Fruit fly (Drosophila melanogaster): Measurements from ENCODE around the gene TfIIB.
A peak's percentile ranks its signal among the peaks of the same experiment; 100 is the strongest.

Gene TfIIB

dm6 chr2L:10430802-10431476 lies at the start of gene TfIIB, which contains the start of gene Bug22 (continued):
- TF ChIP-seq CG13424 (tag; optimal IDR thresholded peaks at IDR 0.05) (peak; percentile 74), MTF-1 (GFP tag; optimal IDR thresholded peaks at IDR 0.05; ENCODE audit: borderline replicate concordance) (peak; percentile 19), kni (GFP tag; optimal IDR thresholded peaks at IDR 0.05) (no peak), mam (GFP tag; optimal IDR thresholded peaks at IDR 0.05) (peak; percentile 77), Mrtf (GFP tag; IDR thresholded peaks at IDR 0.05) (no peak; the same call in 2 of the 3 replicates), CG4730 (GFP tag; IDR thresholded peaks at IDR 0.05) (peak; percentile 32; the same call in 1 of the 2 replicates), CG7987 (GFP tag; optimal IDR thresholded peaks at IDR 0.05) (peak; percentile 25), CG8359 (GFP tag; optimal IDR thresholded peaks at IDR 0.05; ENCODE audit: borderline replicate concordance) (no peak), CG12942 (GFP tag; optimal IDR thresholded peaks at IDR 0.05) (peak; percentile 71), CG16779 (GFP tag; IDR thresholded peaks at IDR 0.05) (0 out of 2 replicates have a peak, but pooled peaks have one; percentile 12), ems (GFP tag; optimal IDR thresholded peaks at IDR 0.05) (peak; percentile 52), pum (GFP tag; optimal IDR thresholded peaks at IDR 0.05) (peak; percentile 46), tio (GFP tag; optimal IDR thresholded peaks at IDR 0.05) (no peak), CG12155 (GFP tag; optimal IDR thresholded peaks at IDR 0.05) (peak; percentile 72), Neu2 (GFP tag; optimal IDR thresholded peaks at IDR 0.05; ENCODE audit: borderline replicate concordance) (no peak), CG17612 (GFP tag; IDR thresholded peaks at IDR 0.05) (no peak), TFAM (GFP tag; optimal IDR thresholded peaks at IDR 0.05) (no peak), CG18011 (GFP tag; optimal IDR thresholded peaks at IDR 0.05) (peak; percentile 61), CG18262 (tag; optimal IDR thresholded peaks at IDR 0.05) (peak; percentile 72), ab (GFP tag; optimal IDR thresholded peaks at IDR 0.05) (no peak), Nf-YB (GFP tag; optimal IDR thresholded peaks at IDR 0.05) (peak; percentile 51), nerfin-1 (tag; optimal IDR thresholded peaks at IDR 0.05) (peak; percentile 43), zfh1 (GFP tag; IDR thresholded peaks at IDR 0.05) (peak; percentile 78), croc (GFP tag; conservative IDR thresholded peaks at IDR 0.05) (no peak), klu (GFP tag; IDR thresholded peaks at IDR 0.05) (no peak), CG10462 (GFP tag; optimal IDR thresholded peaks at IDR 0.05) (peak; percentile 37), Optix (GFP tag; IDR thresholded peaks at IDR 0.05) (peak; percentile 60; the same call in 1 of the 3 replicates), Blimp-1 (GFP tag; optimal IDR thresholded peaks at IDR 0.05) (no peak), Xbp1 (GFP tag; optimal IDR thresholded peaks at IDR 0.05) (peak; percentile 83), CG31441 (GFP tag; IDR thresholded peaks at IDR 0.05) (peak; percentile 79), CG2889 (GFP tag; IDR thresholded peaks at IDR 0.05) (peak; percentile 64; the same call in 1 of the 3 replicates), NC2β (GFP tag; optimal IDR thresholded peaks at IDR 0.05) (peak; percentile 70), CG17912 (GFP tag; optimal IDR thresholded peaks at IDR 0.05) (peak; percentile 32), H2.0 (GFP tag; IDR thresholded peaks at IDR 0.05) (peak; percentile 64), fd102C (GFP tag; optimal IDR thresholded peaks at IDR 0.05) (no peak), Stat92E (GFP tag; optimal IDR thresholded peaks at IDR 0.05) (no peak), Oli (tag; optimal IDR thresholded peaks at IDR 0.05) (no peak), CG6791 (GFP tag; IDR thresholded peaks at IDR 0.05; ENCODE audit: partially characterized antibody) (peak; percentile 22; the same call in 1 of the 3 replicates), sna (GFP tag; IDR thresholded peaks at IDR 0.05; ENCODE audit: partially characterized antibody) (no peak), CG6765 (GFP tag; optimal IDR thresholded peaks at IDR 0.05) (no peak), dysf (GFP tag; IDR thresholded peaks at IDR 0.05) (peak; percentile 63; the same call in 2 of the 3 replicates), CG3163 (GFP tag; optimal IDR thresholded peaks at IDR 0.05) (peak; percentile 5), CG12391 (tag; optimal IDR thresholded peaks at IDR 0.05) (peak; percentile 88), kay (GFP tag; optimal IDR thresholded peaks at IDR 0.05) (peak; percentile 36), Chrac-16 (GFP tag; optimal IDR thresholded peaks at IDR 0.05) (peak; percentile 72), schlank (tag; optimal IDR thresholded peaks at IDR 0.05) (peak; percentile 33), amos (GFP tag; IDR thresholded peaks at IDR 0.05; ENCODE audit: partially characterized antibody) (no peak), maf-S (GFP tag; optimal IDR thresholded peaks at IDR 0.05) (peak; percentile 62), Rx (GFP tag; IDR thresholded peaks at IDR 0.05) (peak; percentile 40)
